Worm (Caenorhabditis elegans): ENCODE measurements around the gene C28C12.12.

C28C12.12 gene

ce11 chrIV:8532024-8532423 is 35.9 kb upstream of the C28C12.12 start:
- TF ChIP-seq ztf-23 (GFP tag; IDR thresholded peaks at IDR 0.05), result no peak
- TF ChIP-seq klf-2 (GFP tag; conservative IDR thresholded peaks at IDR 0.05), result no peak
- TF ChIP-seq med-1 (GFP tag; optimal IDR thresholded peaks at IDR 0.05; ENCODE audit: insufficient read depth), result no peak
- no peak for TF ChIP-seq T22C8.4 (GFP tag; IDR thresholded peaks at IDR 0.05)
- TF ChIP-seq ref-1 (GFP tag; conservative IDR thresholded peaks at IDR 0.05), result no peak
- TF ChIP-seq ztf-29 (GFP tag; IDR thresholded peaks at IDR 0.05), result no peak
- no peak for TF ChIP-seq cog-1 (tag; optimal IDR thresholded peaks at IDR 0.05)

ce11 chrIV:8530042-8531027 is 34.2 kb upstream of the C28C12.12 start:
- TF ChIP-seq T22C8.4 (GFP tag; IDR thresholded peaks at IDR 0.05), result no peak
- TF ChIP-seq klf-2 (GFP tag; conservative IDR thresholded peaks at IDR 0.05), result no peak
- TF ChIP-seq tab-1 (GFP tag; IDR thresholded peaks at IDR 0.05), result no peak
- TF ChIP-seq flt-1 (GFP tag; IDR thresholded peaks at IDR 0.05), result no peak
- TF ChIP-seq med-1 (GFP tag; optimal IDR thresholded peaks at IDR 0.05; ENCODE audit: insufficient read depth), result no peak
- no peak for TF ChIP-seq cog-1 (tag; optimal IDR thresholded peaks at IDR 0.05)
- TF ChIP-seq ztf-29 (GFP tag; IDR thresholded peaks at IDR 0.05), result no peak

- TF ChIP-seq ref-1 (GFP tag; conservative IDR thresholded peaks at IDR 0.05) (no peak), tab-1 (GFP tag; IDR thresholded peaks at IDR 0.05) (no peak), T22C8.4 (GFP tag; IDR thresholded peaks at IDR 0.05) (no peak), cog-1 (tag; optimal IDR thresholded peaks at IDR 0.05) (no peak), klf-2 (GFP tag; conservative IDR thresholded peaks at IDR 0.05) (no peak), ztf-29 (GFP tag; IDR thresholded peaks at IDR 0.05) (no peak), med-1 (GFP tag; optimal IDR thresholded peaks at IDR 0.05; ENCODE audit: insufficient read depth) (no peak), flt-1 (GFP tag; IDR thresholded peaks at IDR 0.05) (no peak), ztf-23 (GFP tag; IDR thresholded peaks at IDR 0.05) (no peak)
Measured at ce11 chrIV:8529039-8529438, 32.9 kb upstream of the C28C12.12 start.

- TF ChIP-seq T22C8.4 (GFP tag; IDR thresholded peaks at IDR 0.05) (no peak), cog-1 (tag; optimal IDR thresholded peaks at IDR 0.05) (no peak), ztf-23 (GFP tag; IDR thresholded peaks at IDR 0.05) (no peak), tab-1 (GFP tag; IDR thresholded peaks at IDR 0.05) (no peak), ref-1 (GFP tag; conservative IDR thresholded peaks at IDR 0.05) (no peak), ztf-29 (GFP tag; IDR thresholded peaks at IDR 0.05) (no peak), med-1 (GFP tag; optimal IDR thresholded peaks at IDR 0.05; ENCODE audit: insufficient read depth) (no peak), klf-2 (GFP tag; conservative IDR thresholded peaks at IDR 0.05) (no peak), flt-1 (GFP tag; IDR thresholded peaks at IDR 0.05) (no peak)
Measured at ce11 chrIV:8528345-8528744, 32.2 kb upstream of the C28C12.12 start.

- TF ChIP-seq med-1 (GFP tag; optimal IDR thresholded peaks at IDR 0.05; ENCODE audit: insufficient read depth) (no peak), ztf-23 (GFP tag; IDR thresholded peaks at IDR 0.05) (no peak), klf-2 (GFP tag; conservative IDR thresholded peaks at IDR 0.05) (no peak), cog-1 (tag; optimal IDR thresholded peaks at IDR 0.05) (no peak), ztf-29 (GFP tag; IDR thresholded peaks at IDR 0.05) (no peak), ref-1 (GFP tag; conservative IDR thresholded peaks at IDR 0.05) (no peak), T22C8.4 (GFP tag; IDR thresholded peaks at IDR 0.05) (no peak), flt-1 (GFP tag; IDR thresholded peaks at IDR 0.05) (no peak), tab-1 (GFP tag; IDR thresholded peaks at IDR 0.05) (no peak)
Measured at ce11 chrIV:8527598-8528012, 31.4 kb upstream of the C28C12.12 start.

ce11 chrIV:8526579-8526978 is 30.4 kb upstream of the C28C12.12 start:
- TF ChIP-seq med-1 (GFP tag; optimal IDR thresholded peaks at IDR 0.05; ENCODE audit: insufficient read depth) (no peak), flt-1 (GFP tag; IDR thresholded peaks at IDR 0.05) (no peak), cog-1 (tag; optimal IDR thresholded peaks at IDR 0.05) (no peak), ztf-23 (GFP tag; IDR thresholded peaks at IDR 0.05) (no peak), ref-1 (GFP tag; conservative IDR thresholded peaks at IDR 0.05) (no peak), ztf-29 (GFP tag; IDR thresholded peaks at IDR 0.05) (no peak), tab-1 (GFP tag; IDR thresholded peaks at IDR 0.05) (no peak), T22C8.4 (GFP tag; IDR thresholded peaks at IDR 0.05) (no peak), klf-2 (GFP tag; conservative IDR thresholded peaks at IDR 0.05) (no peak)

ce11 chrIV:8526050-8526449 is 29.9 kb upstream of the C28C12.12 start:
- TF ChIP-seq ref-1 (GFP tag; conservative IDR thresholded peaks at IDR 0.05), result no peak
- no peak for TF ChIP-seq ztf-23 (GFP tag; IDR thresholded peaks at IDR 0.05)
- TF ChIP-seq tab-1 (GFP tag; IDR thresholded peaks at IDR 0.05), result no peak

- no peak for TF ChIP-seq flt-1 (GFP tag; IDR thresholded peaks at IDR 0.05)
Measured at ce11 chrIV:8523981-8524380, 27.8 kb upstream of the C28C12.12 start.

ce11 chrIV:8520594-8520993 is 24.4 kb upstream of the C28C12.12 start, which contains the start of gene pkg-2:
Gene pkg-2 (plus strand): TSS chrIV:8520894.
- no peak for TF ChIP-seq med-1 (GFP tag; optimal IDR thresholded peaks at IDR 0.05; ENCODE audit: insufficient read depth)
- TF ChIP-seq tab-1 (GFP tag; IDR thresholded peaks at IDR 0.05), result no peak
- no peak for TF ChIP-seq klf-2 (GFP tag; conservative IDR thresholded peaks at IDR 0.05)
- no peak for TF ChIP-seq ztf-29 (GFP tag; IDR thresholded peaks at IDR 0.05)
- no peak for TF ChIP-seq T22C8.4 (GFP tag; IDR thresholded peaks at IDR 0.05)
- no peak for TF ChIP-seq ztf-23 (GFP tag; IDR thresholded peaks at IDR 0.05)
- TF ChIP-seq cog-1 (tag; optimal IDR thresholded peaks at IDR 0.05), result no peak
- TF ChIP-seq flt-1 (GFP tag; IDR thresholded peaks at IDR 0.05), result no peak
- TF ChIP-seq ref-1 (GFP tag; conservative IDR thresholded peaks at IDR 0.05), result no peak

- no peak for TF ChIP-seq ztf-29 (GFP tag; IDR thresholded peaks at IDR 0.05)
- TF ChIP-seq ref-1 (GFP tag; conservative IDR thresholded peaks at IDR 0.05), result no peak
- TF ChIP-seq med-1 (GFP tag; optimal IDR thresholded peaks at IDR 0.05; ENCODE audit: insufficient read depth), result no peak
- TF ChIP-seq tab-1 (GFP tag; IDR thresholded peaks at IDR 0.05), result no peak
- TF ChIP-seq T22C8.4 (GFP tag; IDR thresholded peaks at IDR 0.05), result no peak
- TF ChIP-seq ztf-23 (GFP tag; IDR thresholded peaks at IDR 0.05), result no peak
- TF ChIP-seq cog-1 (tag; optimal IDR thresholded peaks at IDR 0.05), result no peak
- TF ChIP-seq klf-2 (GFP tag; conservative IDR thresholded peaks at IDR 0.05), result no peak
- no peak for TF ChIP-seq flt-1 (GFP tag; IDR thresholded peaks at IDR 0.05)
Measured at ce11 chrIV:8519949-8520348, 23.8 kb upstream of the C28C12.12 start.
